Worm (Caenorhabditis elegans): ENCODE data around the gene K08E5.5.
A peak's percentile ranks its signal among the peaks of the same experiment; 100 is the strongest.

ce11 chrIII:10123586-10124233, 36.6 kb downstream of the K08E5.5 start, which contains the start of gene ttll-4:
- TF ChIP-seq sea-1 (GFP tag; conservative IDR thresholded peaks at IDR 0.05) (peak; percentile 79), pes-1 (GFP tag; IDR thresholded peaks at IDR 0.05) (peak; percentile 83)
